Worm (Caenorhabditis elegans): ENCODE data around the gene C52E2.4.
A peak's percentile ranks its signal among the peaks of the same experiment; 100 is the strongest.

Gene C52E2.4

DNA sequence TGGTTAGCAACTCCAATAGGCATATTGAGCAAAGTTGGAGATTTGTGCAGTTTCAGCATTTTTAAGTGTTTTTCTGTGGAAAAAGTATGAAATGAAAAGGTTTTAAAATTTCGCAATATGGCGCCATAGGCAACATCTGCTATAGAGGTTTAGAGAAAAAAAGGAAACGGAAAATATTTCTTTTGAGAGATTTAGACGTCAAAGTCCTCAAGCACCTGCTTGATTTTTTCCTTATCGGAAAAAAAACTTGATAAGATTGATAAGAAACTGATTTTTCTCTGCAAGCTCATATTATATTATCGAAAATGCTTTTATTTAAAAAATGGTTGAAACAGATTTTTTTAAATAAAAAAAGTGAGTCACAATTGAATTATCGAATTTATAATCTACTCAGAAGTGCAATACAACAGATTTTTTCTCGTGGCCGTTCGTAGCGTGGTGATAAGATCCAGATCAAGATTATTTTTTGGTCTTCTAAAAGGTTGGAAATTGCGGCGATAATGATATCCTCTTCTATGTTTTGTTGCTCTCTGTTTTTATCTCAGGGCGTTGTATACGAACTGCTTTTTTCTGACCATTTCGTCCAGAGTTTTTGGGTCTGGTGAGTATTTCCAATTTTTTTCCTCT lies 22.9 kb upstream of the C52E2.4 start, which contains the start of gene fbxc-19:
Gene fbxc-19, plus strand, starts transcription at position 536 of the 627 bp plus-strand sequence.
- TF ChIP-seq nhr-12 (tag; optimal IDR thresholded peaks at IDR 0.05) (no peak), nhr-85 (tag) (peak; percentile 83), ama-1 (optimal IDR thresholded peaks at IDR 0.05) (no peak), ceh-90 (tag; optimal IDR thresholded peaks at IDR 0.05) (no peak), hlh-17 (GFP tag; optimal IDR thresholded peaks at IDR 0.05; ENCODE audit: borderline replicate concordance) (no peak), sptf-1 (tag; optimal IDR thresholded peaks at IDR 0.05) (no peak), elt-2 (tag; optimal IDR thresholded peaks at IDR 0.05) (peak; percentile 100), mef-2 (tag; optimal IDR thresholded peaks at IDR 0.05) (no peak), mdl-1 (tag; optimal IDR thresholded peaks at IDR 0.05) (peak in 1 of 2 experiments; percentile 53), nhr-84 (tag; optimal IDR thresholded peaks at IDR 0.05) (no peak), nhr-47 (tag; optimal IDR thresholded peaks at IDR 0.05) (peak; percentile 59), irx-1 (tag; optimal IDR thresholded peaks at IDR 0.05) (no peak), pax-3 (tag; optimal IDR thresholded peaks at IDR 0.05) (no peak), sup-37 (GFP tag; optimal IDR thresholded peaks at IDR 0.05) (no peak), pqm-1 (tag; optimal IDR thresholded peaks at IDR 0.05) (peak; percentile 95), dpl-1 (GFP tag; optimal IDR thresholded peaks at IDR 0.05) (peak; percentile 56 to 61 (median 61)), isw-1 (GFP tag; IDR thresholded peaks at IDR 0.05) (no peak), lin-14 (GFP tag; optimal IDR thresholded peaks at IDR 0.05) (peak; percentile 73), C04F5.9 (tag; optimal IDR thresholded peaks at IDR 0.05) (no peak), fos-1 (tag; optimal IDR thresholded peaks at IDR 0.05) (peak; percentile 35), zip-4 (GFP tag; optimal IDR thresholded peaks at IDR 0.05) (peak; percentile 98), snu-23 (GFP tag; optimal IDR thresholded peaks at IDR 0.05) (peak; percentile 46), swsn-7 (tag; optimal IDR thresholded peaks at IDR 0.05) (peak; percentile 34), xbp-1 (tag; optimal IDR thresholded peaks at IDR 0.05) (peak; percentile 3), ets-5 (GFP tag; IDR thresholded peaks at IDR 0.05) (no peak), fkh-10 (GFP tag; optimal IDR thresholded peaks at IDR 0.05) (no peak), ceh-8 (GFP tag; optimal IDR thresholded peaks at IDR 0.05) (no peak), lin-39 (tag; optimal IDR thresholded peaks at IDR 0.05) (no peak), egl-27 (tag; optimal IDR thresholded peaks at IDR 0.05) (no peak), snpc-4 (tag; optimal IDR thresholded peaks at IDR 0.05) (peak; percentile 45), egl-13 (tag; optimal IDR thresholded peaks at IDR 0.05) (no peak), vab-15 (tag; optimal IDR thresholded peaks at IDR 0.05) (no peak), lin-35 (GFP tag; optimal IDR thresholded peaks at IDR 0.05) (peak; percentile 47 to 82), elt-3 (tag; optimal IDR thresholded peaks at IDR 0.05) (peak in 3 of 6 experiments; percentile 60 to 96 (median 89)), grh-1 (GFP tag; IDR thresholded peaks at IDR 0.05) (no peak), F16B12.6 (tag; optimal IDR thresholded peaks at IDR 0.05) (peak; percentile 22), nhr-28 (tag; optimal IDR thresholded peaks at IDR 0.05) (no peak), Y116A8C.19 (tag; optimal IDR thresholded peaks at IDR 0.05; ENCODE audit: borderline replicate concordance) (no peak), aha-1 (tag; optimal IDR thresholded peaks at IDR 0.05) (no peak), pag-3 (tag; optimal IDR thresholded peaks at IDR 0.05; ENCODE audit: borderline replicate concordance, insufficient read depth) (no peak), unc-62 (GFP tag; optimal IDR thresholded peaks at IDR 0.05) (no peak), nhr-237 (tag; optimal IDR thresholded peaks at IDR 0.05) (peak; percentile 64), skn-1 (tag; optimal IDR thresholded peaks at IDR 0.05) (peak; percentile 91), dsc-1 (tag; optimal IDR thresholded peaks at IDR 0.05) (no peak), fkh-8 (tag; optimal IDR thresholded peaks at IDR 0.05) (no peak), unc-86 (tag; optimal IDR thresholded peaks at IDR 0.05) (no peak), nhr-20 (tag; optimal IDR thresholded peaks at IDR 0.05) (peak; percentile 60), alr-1 (tag; optimal IDR thresholded peaks at IDR 0.05; ENCODE audit: borderline replicate concordance) (no peak), lsy-2 (tag; optimal IDR thresholded peaks at IDR 0.05) (peak; percentile 67 to 79), C34B4.2 (tag; optimal IDR thresholded peaks at IDR 0.05) (no peak), blmp-1 (tag; optimal IDR thresholded peaks at IDR 0.05) (peak; percentile 35), sox-4 (tag; optimal IDR thresholded peaks at IDR 0.05) (no peak)

All from whole organism, L1 larva.